Fruit fly (Drosophila melanogaster) whole organism, embryonic: ENCODE results near the gene Argk1.
A peak's percentile ranks its signal among the peaks of the same experiment; 100 is the strongest.

Source experiments
- Atf6 ChIP-seq: fragments of 200-800 bp; sonication (Bioruptor generic); IDR thresholded peaks from 2 replicates; pipeline ENCODE4 v1.3.6; 2022; ENCODE audit warnings: missing biosample characterization, missing genetic modification characterization
- B-H1 ChIP-seq: fragments of 200-800 bp; sonication (Bioruptor generic); IDR thresholded peaks from 3 replicates; pipeline ENCODE4 v1.3.6; 2022; ENCODE audit warnings: missing biosample characterization, missing genetic modification characterization
- Bgb ChIP-seq: fragments of 200-800 bp; sonication (Bioruptor generic); IDR thresholded peaks from 2 replicates; pipeline ENCODE4 v1.3.6; 2022; ENCODE audit warnings: missing biosample characterization, missing genetic modification characterization; ENCODE audit not compliant: partially characterized antibody
- CG10267 ChIP-seq: fragments of 200-800 bp; sonication (Bioruptor generic); optimal IDR thresholded peaks from 2 replicates; lab custom pipeline; 2018; ENCODE audit warnings: missing biosample characterization, mild to moderate bottlenecking, missing genetic modification characterization, moderate library complexity
- CG11093 ChIP-seq: fragments of 200-800 bp; sonication (Bioruptor generic); IDR thresholded peaks from 3 replicates; pipeline ENCODE4 v1.3.6; 2022; ENCODE audit warnings: missing biosample characterization, missing genetic modification characterization
- CG12744 ChIP-seq: fragments of 200-800 bp; sonication (Bioruptor generic); optimal IDR thresholded peaks from 2 replicates; lab custom pipeline; 2016; ENCODE audit warnings: missing biosample characterization, missing genetic modification characterization
- CG12769 ChIP-seq: fragments of 200-800 bp; sonication (Bioruptor generic); optimal IDR thresholded peaks from 2 replicates; lab custom pipeline; 2019; ENCODE audit warnings: missing biosample characterization, mild to moderate bottlenecking, missing genetic modification characterization, moderate library complexity
- CG13123 ChIP-seq: fragments of 200-800 bp; sonication (Bioruptor generic); optimal IDR thresholded peaks from 2 replicates; lab custom pipeline; 2016; ENCODE audit warnings: missing biosample characterization, missing genetic modification characterization
- CG14860 ChIP-seq: fragments of 200-800 bp; sonication (Bioruptor generic); IDR thresholded peaks from 3 replicates; pipeline ENCODE4 v1.3.6; 2022; ENCODE audit warnings: missing biosample characterization, missing genetic modification characterization; ENCODE audit not compliant: partially characterized antibody
- CG15073 ChIP-seq: fragments of 200-800 bp; sonication (Bioruptor generic); optimal IDR thresholded peaks from 2 replicates; lab custom pipeline; 2016; ENCODE audit warnings: missing biosample characterization, missing genetic modification characterization
- CG18262 ChIP-seq: fragments of 200-800 bp; optimal IDR thresholded peaks from 3 replicates; lab custom pipeline; 2019; ENCODE audit warnings: missing biosample characterization, mild to moderate bottlenecking, missing genetic modification characterization, moderate library complexity
- CG30020 ChIP-seq: fragments of 200-800 bp; optimal IDR thresholded peaks from 2 replicates; lab custom pipeline; 2019; ENCODE audit warnings: missing biosample characterization, mild to moderate bottlenecking, missing genetic modification characterization, moderate library complexity
- CG30431 ChIP-seq: fragments of 200-800 bp; sonication (Bioruptor generic); optimal IDR thresholded peaks from 2 replicates; lab custom pipeline; 2017; ENCODE audit warnings: missing biosample characterization, missing genetic modification characterization
- CG33213 ChIP-seq: fragments of 200-800 bp; sonication (Bioruptor generic); optimal IDR thresholded peaks from 3 replicates; lab custom pipeline; 2016; ENCODE audit warnings: missing biosample characterization, missing genetic modification characterization
- CG4820 ChIP-seq: fragments of 200-800 bp; sonication (Bioruptor generic); optimal IDR thresholded peaks from 3 replicates; lab custom pipeline; 2016; ENCODE audit warnings: missing biosample characterization, missing genetic modification characterization
- CG5245 ChIP-seq: fragments of 200-800 bp; sonication (Bioruptor generic); optimal IDR thresholded peaks from 3 replicates; lab custom pipeline; 2016; ENCODE audit warnings: missing biosample characterization, missing genetic modification characterization
- CG6689 ChIP-seq: fragments of 200-800 bp; sonication (Bioruptor generic); IDR thresholded peaks from 2 replicates; pipeline ENCODE4 v1.3.6; 2022; ENCODE audit warnings: missing biosample characterization, missing genetic modification characterization
- CG7745 ChIP-seq: fragments of 200-800 bp; sonication (Bioruptor generic); optimal IDR thresholded peaks from 2 replicates; lab custom pipeline; 2018; ENCODE audit warnings: missing biosample characterization, mild to moderate bottlenecking, missing genetic modification characterization, moderate library complexity
- CG9215 ChIP-seq: fragments of 200-800 bp; sonication (Bioruptor generic); IDR thresholded peaks from 2 replicates; pipeline ENCODE4 v1.3.6; 2022; ENCODE audit warnings: missing biosample characterization, missing genetic modification characterization
- CHES-1-like ChIP-seq: fragments of 200-800 bp; sonication (Bioruptor generic); optimal IDR thresholded peaks from 2 replicates; lab custom pipeline; 2016; ENCODE audit warnings: missing biosample characterization, missing genetic modification characterization
- D19B ChIP-seq: fragments of 200-800 bp; sonication (Bioruptor generic); optimal IDR thresholded peaks from 2 replicates; lab custom pipeline; 2017; ENCODE audit warnings: missing biosample characterization, mild to moderate bottlenecking, missing genetic modification characterization
- Elba2 ChIP-seq: fragments of 200-800 bp; sonication (Bioruptor generic); optimal IDR thresholded peaks from 3 replicates; lab custom pipeline; 2016; ENCODE audit warnings: missing biosample characterization, missing genetic modification characterization
- HHEX ChIP-seq: fragments of 200-800 bp; sonication (Bioruptor generic); optimal IDR thresholded peaks from 3 replicates; lab custom pipeline; 2017; ENCODE audit warnings: missing biosample characterization, mild to moderate bottlenecking, missing genetic modification characterization, missing genetic modification reagents
- Hr51 ChIP-seq, 2 experiments: fragments of 200-800 bp; sonication (Bioruptor generic); optimal IDR thresholded peaks; 2 replicates in 1 of 2; 3 replicates in 1 of 2; lab custom pipeline; 2016 to 2018; ENCODE audit warnings: missing biosample characterization in 2 of 2, missing genetic modification characterization in 2 of 2, mild to moderate bottlenecking in 1 of 2, moderate library complexity in 1 of 2
- Hsf ChIP-seq: fragments of 200-800 bp; sonication (Bioruptor generic); optimal IDR thresholded peaks from 3 replicates; lab custom pipeline; 2016; ENCODE audit warnings: missing biosample characterization, missing genetic modification characterization
- Kr ChIP-seq: fragments of 200-800 bp; sonication (Bioruptor generic); optimal IDR thresholded peaks from 2 replicates; lab custom pipeline; 2017; ENCODE audit warnings: missing biosample characterization, mild to moderate bottlenecking, missing genetic modification characterization
- MTF-1 ChIP-seq: fragments of 200-800 bp; sonication (Bioruptor generic); optimal IDR thresholded peaks from 2 replicates; lab custom pipeline; 2018; ENCODE audit warnings: missing biosample characterization, mild to moderate bottlenecking, missing genetic modification characterization, borderline replicate concordance
- Mad ChIP-seq: fragments of 200-800 bp; sonication (Bioruptor generic); optimal IDR thresholded peaks from 2 replicates; lab custom pipeline; 2016; ENCODE audit warnings: missing biosample characterization, missing genetic modification characterization
- Myb ChIP-seq: fragments of 200-800 bp; sonication (Bioruptor generic); optimal IDR thresholded peaks from 2 replicates; lab custom pipeline; 2016; ENCODE audit warnings: missing biosample characterization, missing genetic modification characterization
- Opbp ChIP-seq: fragments of 200-800 bp; sonication (Bioruptor generic); IDR thresholded peaks from 3 replicates; pipeline ENCODE4 v1.3.6; 2022; ENCODE audit warnings: missing biosample characterization, missing genetic modification characterization; ENCODE audit not compliant: partially characterized antibody
- PHDP ChIP-seq: fragments of 200-800 bp; sonication (Bioruptor generic); optimal IDR thresholded peaks from 3 replicates; lab custom pipeline; 2018; ENCODE audit warnings: missing biosample characterization, mild to moderate bottlenecking, missing genetic modification characterization, moderate library complexity
- bowl ChIP-seq: fragments of 200-800 bp; sonication (Bioruptor generic); IDR thresholded peaks from 2 replicates; pipeline ENCODE4 v1.3.6; 2022; ENCODE audit warnings: missing biosample characterization, missing genetic modification characterization
- crol ChIP-seq: fragments of 200-800 bp; sonication (Bioruptor generic); IDR thresholded peaks from 2 replicates; pipeline ENCODE4 v1.3.6; 2022; ENCODE audit warnings: missing biosample characterization, missing genetic modification characterization
- crp ChIP-seq, 2 experiments: fragments of 200-800 bp; sonication (Bioruptor generic); optimal IDR thresholded peaks; 2 replicates in 1 of 2; 3 replicates in 1 of 2; lab custom pipeline; 2017; ENCODE audit warnings: missing biosample characterization in 2 of 2, missing genetic modification characterization in 2 of 2, mild to moderate bottlenecking in 1 of 2, moderate library complexity in 1 of 2
- danr ChIP-seq: fragments of 200-800 bp; sonication (Bioruptor generic); IDR thresholded peaks from 2 replicates; pipeline ENCODE4 v1.3.6; 2022; ENCODE audit warnings: missing biosample characterization, missing genetic modification characterization
- gfzf ChIP-seq: fragments of 200-800 bp; sonication (Bioruptor generic); optimal IDR thresholded peaks from 2 replicates; lab custom pipeline; 2016; ENCODE audit warnings: missing biosample characterization, mild to moderate bottlenecking, missing genetic modification characterization, moderate library complexity
- gt ChIP-seq: fragments of 200-800 bp; sonication (Bioruptor generic); IDR thresholded peaks from 2 replicates; pipeline ENCODE4 v1.3.6; 2022; ENCODE audit warnings: missing biosample characterization, missing genetic modification characterization
- h ChIP-seq: fragments of >200 bp; optimal IDR thresholded peaks from 2 replicates; lab custom pipeline; 2017
- ham ChIP-seq: fragments of 200-800 bp; sonication (Bioruptor generic); IDR thresholded peaks from 2 replicates; pipeline ENCODE4 v1.3.6; 2022; ENCODE audit warnings: missing biosample characterization, missing genetic modification characterization
- ken ChIP-seq: fragments of 200-800 bp; sonication (Bioruptor generic); IDR thresholded peaks from 3 replicates; pipeline ENCODE4 v1.3.6; 2022; ENCODE audit warnings: missing biosample characterization, missing genetic modification characterization
- nau ChIP-seq: fragments of 200-800 bp; sonication (Bioruptor generic); optimal IDR thresholded peaks from 3 replicates; lab custom pipeline; 2017; ENCODE audit warnings: missing biosample characterization, mild to moderate bottlenecking, missing genetic modification characterization, missing genetic modification reagents
- nerfin-1 ChIP-seq: fragments of 200-800 bp; sonication (Bioruptor generic); optimal IDR thresholded peaks from 3 replicates; lab custom pipeline; 2019; ENCODE audit warnings: missing biosample characterization, mild to moderate bottlenecking, missing genetic modification characterization, moderate library complexity
- nerfin-2 ChIP-seq: fragments of 200-800 bp; sonication (Bioruptor generic); IDR thresholded peaks from 2 replicates; pipeline ENCODE4 v1.3.6; 2022; ENCODE audit warnings: missing biosample characterization, missing genetic modification characterization; ENCODE audit not compliant: partially characterized antibody
- sd ChIP-seq: fragments of 200-800 bp; sonication (Bioruptor generic); optimal IDR thresholded peaks from 3 replicates; lab custom pipeline; 2018; ENCODE audit warnings: missing biosample characterization, mild to moderate bottlenecking, missing genetic modification characterization, moderate library complexity
- sens-2 ChIP-seq: fragments of 200-800 bp; sonication (Bioruptor generic); IDR thresholded peaks from 2 replicates; pipeline ENCODE4 v1.3.6; 2022; ENCODE audit warnings: missing biosample characterization, missing genetic modification characterization
- sim ChIP-seq: fragments of 200-800 bp; sonication (Bioruptor generic); IDR thresholded peaks from 2 replicates; pipeline ENCODE4 v1.3.6; 2022; ENCODE audit warnings: missing biosample characterization, missing genetic modification characterization
- tio ChIP-seq: fragments of 200-800 bp; sonication (Bioruptor generic); optimal IDR thresholded peaks from 2 replicates; lab custom pipeline; 2017; ENCODE audit warnings: missing biosample characterization, missing genetic modification characterization, inconsistent platforms
- vvl ChIP-seq: fragments of 200-800 bp; sonication (Bioruptor generic); IDR thresholded peaks from 2 replicates; pipeline ENCODE4 v1.3.6; 2022; ENCODE audit warnings: missing biosample characterization, missing genetic modification characterization
- zfh1 ChIP-seq: fragments of 200-800 bp; sonication (Bioruptor generic); IDR thresholded peaks from 3 replicates; pipeline ENCODE4 v1.3.6; 2022; ENCODE audit warnings: missing biosample characterization, missing genetic modification characterization
- zfh2 ChIP-seq: fragments of 200-800 bp; sonication (Bioruptor generic); optimal IDR thresholded peaks from 2 replicates; lab custom pipeline; 2016; ENCODE audit warnings: missing biosample characterization, missing genetic modification characterization

The Argk1 gene

dm6 chr3L:9042200-9042988 lies 23.4 kb downstream of the Argk1 start (continued):
- TF ChIP-seq CG30431 (peak; percentile 23), nau (no peak), Hsf (GFP tag; lab: Kevin White, UChicago) (no peak), gfzf (GFP tag; lab: Kevin White, UChicago) (no peak), CG12744 (GFP tag; lab: Kevin White, UChicago) (no peak), tio (no peak), crol (GFP tag; lab: Robert Waterston, UW) (no peak), sens-2 (GFP tag; lab: Robert Waterston, UW) (no peak), ham (GFP tag; lab: Robert Waterston, UW) (no peak), ken (GFP tag; lab: Robert Waterston, UW) (0 out of 3 replicates have a peak, but pooled peaks have one; percentile 38), zfh2 (GFP tag; lab: Kevin White, UChicago) (no peak), nerfin-2 (GFP tag; lab: Robert Waterston, UW) (no peak), Hr51 (GFP tag; optimal IDR thresholded peaks at IDR 0.05; lab: Kevin White, UChicago) (no peak), Elba2 (GFP tag; lab: Kevin White, UChicago) (no peak), CG11093 (GFP tag; lab: Robert Waterston, UW) (no peak), crp (GFP tag; optimal IDR thresholded peaks at IDR 0.05; lab: Kevin White, UChicago) (no peak), gt (GFP tag; lab: Robert Waterston, UW) (no peak), nerfin-1 (peak; percentile 32), Atf6 (GFP tag; lab: Robert Waterston, UW) (no peak), CG7745 (no peak), HHEX (GFP tag; lab: Kevin White, UChicago) (no peak), Kr (peak; percentile 55), CG6689 (GFP tag; lab: Robert Waterston, UW) (peak; percentile 60), vvl (GFP tag; lab: Robert Waterston, UW) (peak; percentile 81), CHES-1-like (GFP tag; lab: Kevin White, UChicago) (no peak), Myb (GFP tag; lab: Kevin White, UChicago) (no peak), Bgb (GFP tag; lab: Robert Waterston, UW) (no peak), CG33213 (no peak), Opbp (GFP tag; lab: Robert Waterston, UW) (no peak), D19B (GFP tag; lab: Kevin White, UChicago) (no peak), danr (GFP tag; lab: Robert Waterston, UW) (no peak), bowl (GFP tag; lab: Robert Waterston, UW) (no peak), CG9215 (GFP tag; lab: Robert Waterston, UW) (no peak), CG10267 (tag; lab: Kevin White, UChicago) (peak; percentile 60), sd (tag; lab: Kevin White, UChicago) (no peak), CG13123 (GFP tag; lab: Kevin White, UChicago) (no peak), zfh1 (GFP tag; lab: Robert Waterston, UW) (peak; percentile 75), PHDP (tag; lab: Kevin White, UChicago) (no peak), CG4820 (no peak), CG18262 (tag; lab: Kevin White, UChicago) (peak; percentile 75), MTF-1 (GFP tag; lab: Kevin White, UChicago) (no peak), B-H1 (no peak), Mad (GFP tag; lab: Kevin White, UChicago) (no peak), sim (GFP tag; lab: Robert Waterston, UW) (no peak), h (no peak), CG15073 (GFP tag; lab: Kevin White, UChicago) (no peak), CG5245 (GFP tag; lab: Kevin White, UChicago) (no peak), CG30020 (tag; lab: Kevin White, UChicago) (no peak), CG12769 (no peak), CG14860 (GFP tag; lab: Robert Waterston, UW) (no peak)
